Worm (Caenorhabditis elegans): ENCODE measurements around the gene Y54G2A.28.

Gene Y54G2A.28

ce11 chrIV:2990519-2990918, 21.7 kb downstream of the Y54G2A.28 start:
- TF ChIP-seq unc-55 (GFP tag; optimal IDR thresholded peaks at IDR 0.05), result peak; percentile 40
- TF ChIP-seq ceh-82 (tag; optimal IDR thresholded peaks at IDR 0.05), result no peak
- TF ChIP-seq ztf-4 (tag; optimal IDR thresholded peaks at IDR 0.05), result no peak
- TF ChIP-seq F13H6.1 (tag; optimal IDR thresholded peaks at IDR 0.05), result peak; percentile 18
- TF ChIP-seq lsy-2 (tag; optimal IDR thresholded peaks at IDR 0.05), result peak in 1 of 2 experiments; percentile 28
- peak; percentile 49 for TF ChIP-seq nhr-129 (tag; optimal IDR thresholded peaks at IDR 0.05)

DNA sequence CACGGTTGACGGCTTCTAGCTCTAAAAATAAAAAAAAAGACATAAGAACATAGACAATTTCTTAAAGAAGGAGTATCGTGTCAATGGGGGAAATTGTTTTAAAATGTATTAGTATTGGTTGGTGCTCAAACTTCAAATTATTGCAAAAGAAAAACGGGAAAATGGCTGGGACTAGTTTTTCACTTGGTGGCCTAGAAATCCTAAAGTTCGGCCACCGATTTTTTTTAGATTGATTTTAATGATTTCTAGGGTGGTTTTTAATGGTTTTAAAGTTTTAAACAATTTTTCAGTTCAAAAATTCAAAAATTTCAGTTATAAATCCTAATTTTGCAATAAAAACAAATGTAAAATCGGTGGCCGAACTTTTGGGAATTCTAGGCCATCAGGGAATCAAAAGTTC, 25.5 kb downstream of the Y54G2A.28 start:
- TF ChIP-seq zag-1 (tag; optimal IDR thresholded peaks at IDR 0.05) (no peak), nhr-10 (tag; optimal IDR thresholded peaks at IDR 0.05) (no peak), nhr-21 (tag; optimal IDR thresholded peaks at IDR 0.05) (no peak), unc-39 (tag; optimal IDR thresholded peaks at IDR 0.05) (no peak)

- no peak for TF ChIP-seq lin-39 (tag; optimal IDR thresholded peaks at IDR 0.05)
- TF ChIP-seq skn-1 (tag; optimal IDR thresholded peaks at IDR 0.05), result no peak
Measured at ce11 chrIV:2982443-2982842, 29.8 kb downstream of the Y54G2A.28 start.

- TF ChIP-seq nhr-10 (tag; optimal IDR thresholded peaks at IDR 0.05) (no peak), ceh-16 (tag; optimal IDR thresholded peaks at IDR 0.05) (no peak), elt-1 (tag; optimal IDR thresholded peaks at IDR 0.05) (no peak), nhr-11 (tag; optimal IDR thresholded peaks at IDR 0.05) (no peak), sem-4 (tag; optimal IDR thresholded peaks at IDR 0.05) (no peak), nhr-12 (tag; optimal IDR thresholded peaks at IDR 0.05) (no peak), ZK546.5 (tag; optimal IDR thresholded peaks at IDR 0.05) (no peak), snpc-4 (tag; optimal IDR thresholded peaks at IDR 0.05) (no peak)
Measured at ce11 chrIV:2978384-2978783, 33.8 kb downstream of the Y54G2A.28 start, which contains the start of gene lad-2. TSS of gene lad-2 (minus strand) at chrIV:2978484.

DNA sequence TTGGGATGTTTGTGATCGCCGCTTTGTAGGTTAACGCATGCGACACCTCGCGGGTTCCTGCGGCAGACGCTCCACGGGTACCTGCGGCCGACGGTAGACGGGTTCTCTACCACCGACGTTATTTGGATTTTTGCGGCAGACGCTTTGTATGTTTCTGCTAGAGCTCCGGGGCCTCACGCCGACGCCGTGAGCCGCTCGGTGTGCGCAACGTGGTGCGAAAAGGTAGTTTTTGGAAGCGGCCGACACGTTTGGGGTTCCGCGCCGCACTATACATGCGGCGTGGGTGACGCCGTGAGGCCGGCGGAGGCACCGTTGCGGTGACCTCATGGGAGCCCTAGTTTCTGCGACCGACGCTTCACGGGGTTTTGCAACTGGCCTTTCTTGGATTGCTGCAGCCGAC, 41.2 kb downstream of the Y54G2A.28 start:
- TF ChIP-seq R02D3.7 (tag; optimal IDR thresholded peaks at IDR 0.05) (no peak), alr-1 (tag; optimal IDR thresholded peaks at IDR 0.05) (no peak), aly-2 (tag; optimal IDR thresholded peaks at IDR 0.05) (no peak), fos-1 (tag; optimal IDR thresholded peaks at IDR 0.05) (no peak), nhr-6 (tag; optimal IDR thresholded peaks at IDR 0.05) (no peak), ztf-11 (tag; optimal IDR thresholded peaks at IDR 0.05) (no peak), ztf-1 (GFP tag; conservative IDR thresholded peaks at IDR 0.05) (no peak), nhr-12 (tag; optimal IDR thresholded peaks at IDR 0.05) (no peak), ceh-82 (tag; optimal IDR thresholded peaks at IDR 0.05) (no peak), unc-55 (GFP tag; optimal IDR thresholded peaks at IDR 0.05) (no peak), blmp-1 (tag; optimal IDR thresholded peaks at IDR 0.05; ENCODE audit: insufficient read depth) (no peak), snpc-4 (tag; optimal IDR thresholded peaks at IDR 0.05) (no peak), skn-1 (tag; optimal IDR thresholded peaks at IDR 0.05) (no peak), sma-9 (GFP tag; optimal IDR thresholded peaks at IDR 0.05) (no peak), sma-9 (tag; optimal IDR thresholded peaks at IDR 0.05) (no peak), peb-1 (tag; optimal IDR thresholded peaks at IDR 0.05) (no peak), nhr-10 (tag; optimal IDR thresholded peaks at IDR 0.05) (no peak), ztf-4 (tag; optimal IDR thresholded peaks at IDR 0.05) (no peak)

- TF ChIP-seq ztf-1 (GFP tag; conservative IDR thresholded peaks at IDR 0.05) (no peak), ceh-16 (tag; optimal IDR thresholded peaks at IDR 0.05) (no peak), sem-4 (tag; optimal IDR thresholded peaks at IDR 0.05) (no peak), nhr-77 (tag; optimal IDR thresholded peaks at IDR 0.05) (no peak), nhr-12 (tag; optimal IDR thresholded peaks at IDR 0.05) (no peak), zag-1 (tag; optimal IDR thresholded peaks at IDR 0.05) (no peak), elt-3 (tag; optimal IDR thresholded peaks at IDR 0.05) (no peak), snpc-4 (tag; optimal IDR thresholded peaks at IDR 0.05) (no peak), lin-11 (tag; optimal IDR thresholded peaks at IDR 0.05) (no peak), blmp-1 (tag; optimal IDR thresholded peaks at IDR 0.05; ENCODE audit: insufficient read depth) (no peak), C34F6.9 (tag; optimal IDR thresholded peaks at IDR 0.05) (no peak), R02D3.7 (tag; optimal IDR thresholded peaks at IDR 0.05) (no peak), peb-1 (tag; optimal IDR thresholded peaks at IDR 0.05) (no peak), nhr-25 (tag; optimal IDR thresholded peaks at IDR 0.05) (no peak), lin-13 (GFP tag; optimal IDR thresholded peaks at IDR 0.05) (no peak), sma-3 (GFP tag; optimal IDR thresholded peaks at IDR 0.05) (no peak)
Measured at ce11 chrIV:2969399-2969990, 42.7 kb downstream of the Y54G2A.28 start, which contains the start of gene Y54G2A.57. TSS of gene Y54G2A.57 (plus strand) at chrIV:2969940.

All from whole organism, L2 larva.